Worm (Caenorhabditis elegans): ENCODE data around the gene math-18.
"Not testable (repeated sequence)": the region's sequence is repeated elsewhere in the genome, so short reads cannot be mapped to it uniquely, and the experiment has no call there.

The math-18 gene

ce11 chrII:2153708-2154107, at the start of gene math-18:
Gene math-18 (plus strand): TSS chrII:2154008.
- not testable (repeated sequence) for TF ChIP-seq tbx-2, eyg-1, hlh-15 (tag; optimal IDR thresholded peaks at IDR 0.05)

DNA sequence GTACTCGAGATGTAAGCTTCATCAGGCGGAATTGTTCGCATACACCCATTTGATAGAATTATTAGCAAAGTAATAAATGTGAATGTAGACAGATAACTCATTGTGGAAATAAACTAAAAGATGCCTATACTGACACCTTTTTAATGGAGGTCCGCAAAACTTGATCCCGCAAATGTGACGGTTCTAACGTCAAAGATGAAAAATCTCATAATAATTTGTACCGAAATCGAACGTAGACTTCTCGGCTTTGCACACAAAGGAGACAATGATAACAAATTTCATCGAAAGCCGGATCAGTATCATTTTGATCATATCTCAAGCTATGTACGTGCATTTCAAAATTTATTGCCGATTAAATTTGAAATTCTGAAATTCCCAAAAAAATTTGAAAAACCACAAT, 45.5 kb upstream of the math-18 start, which contains the start of gene R52.4:
R52.4 (minus strand) TSS at position 101 of the 400 bp plus-strand sequence.
- no peak for TF ChIP-seq pqm-1 (tag; optimal IDR thresholded peaks at IDR 0.05)

DNA sequence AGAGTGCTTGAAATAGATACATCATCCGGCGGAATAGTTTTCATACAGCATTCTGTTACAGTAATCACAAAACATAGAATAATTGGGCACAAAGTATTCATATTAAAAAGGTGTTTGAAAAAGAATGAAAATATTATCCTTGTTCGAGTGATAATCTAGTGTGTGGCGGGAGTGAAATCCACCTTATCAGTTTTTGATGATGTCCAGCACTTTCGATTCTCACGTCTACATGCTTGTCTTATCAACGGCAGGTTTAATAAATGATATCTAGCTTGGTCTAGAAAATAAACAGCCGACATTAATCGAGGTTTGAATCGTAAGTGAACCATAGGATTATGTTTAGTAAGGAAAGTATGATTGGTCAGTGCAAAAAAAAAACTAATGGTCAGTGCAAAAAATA, 43.9 kb upstream of the math-18 start, which contains the start of gene R52.5:
R52.5 (minus strand) TSS at position 101 of the 400 bp plus-strand sequence.
- TF ChIP-seq fax-1 (tag; optimal IDR thresholded peaks at IDR 0.05) (no peak), elt-2 (tag; optimal IDR thresholded peaks at IDR 0.05) (no peak), pax-1 (tag; optimal IDR thresholded peaks at IDR 0.05) (no peak), ceh-48 (tag; optimal IDR thresholded peaks at IDR 0.05) (no peak), che-1 (tag; optimal IDR thresholded peaks at IDR 0.05) (no peak), nfya-1 (tag; optimal IDR thresholded peaks at IDR 0.05) (no peak), ceh-24 (tag; optimal IDR thresholded peaks at IDR 0.05) (no peak), unc-42 (tag; optimal IDR thresholded peaks at IDR 0.05) (no peak), ref-2 (tag; optimal IDR thresholded peaks at IDR 0.05) (no peak), fkh-6 (tag; optimal IDR thresholded peaks at IDR 0.05) (no peak), pag-3 (tag; optimal IDR thresholded peaks at IDR 0.05; ENCODE audit: borderline replicate concordance) (no peak), mec-3 (tag; optimal IDR thresholded peaks at IDR 0.05; ENCODE audit: borderline replicate concordance) (no peak), K02D7.2 (tag; optimal IDR thresholded peaks at IDR 0.05) (no peak), nhr-11 (tag; optimal IDR thresholded peaks at IDR 0.05) (no peak)

- TF ChIP-seq fkh-10 (GFP tag; optimal IDR thresholded peaks at IDR 0.05) (no peak), che-1 (tag; optimal IDR thresholded peaks at IDR 0.05) (no peak), ama-1 (optimal IDR thresholded peaks at IDR 0.05) (no peak), tbx-2 (tag; optimal IDR thresholded peaks at IDR 0.05) (no peak), pax-1 (tag; optimal IDR thresholded peaks at IDR 0.05) (no peak), nhr-11 (tag; optimal IDR thresholded peaks at IDR 0.05) (no peak), lim-6 (tag; optimal IDR thresholded peaks at IDR 0.05) (no peak), pqm-1 (tag; optimal IDR thresholded peaks at IDR 0.05) (no peak), hlh-30 (tag; optimal IDR thresholded peaks at IDR 0.05; ENCODE audit: insufficient read depth) (no peak), pag-3 (tag; optimal IDR thresholded peaks at IDR 0.05; ENCODE audit: borderline replicate concordance) (no peak), hlh-8 (tag; optimal IDR thresholded peaks at IDR 0.05) (no peak)
These were observed 40.9 kb upstream of the math-18 start, which contains the start of gene R52.6 for ce11 chrII:2112948-2113347. Gene R52.6 (minus strand): TSS chrII:2113048.

ce11 chrII:2114488-2114887, 39.3 kb upstream of the math-18 start:
- TF ChIP-seq eyg-1 (tag; optimal IDR thresholded peaks at IDR 0.05) = no peak
- TF ChIP-seq ref-2 (tag; optimal IDR thresholded peaks at IDR 0.05) = no peak
- no peak for TF ChIP-seq hlh-6 (tag; optimal IDR thresholded peaks at IDR 0.05)
- no peak for TF ChIP-seq ceh-30 (tag; optimal IDR thresholded peaks at IDR 0.05)
- TF ChIP-seq ahr-1 (tag; optimal IDR thresholded peaks at IDR 0.05) = no peak
- TF ChIP-seq pros-1 (tag; optimal IDR thresholded peaks at IDR 0.05) = no peak
- TF ChIP-seq pha-4 (tag; optimal IDR thresholded peaks at IDR 0.05) = no peak
- TF ChIP-seq sox-4 (tag; optimal IDR thresholded peaks at IDR 0.05) = no peak
- TF ChIP-seq pha-2 (tag; optimal IDR thresholded peaks at IDR 0.05) = no peak
- TF ChIP-seq Y22D7AL.16 (tag; optimal IDR thresholded peaks at IDR 0.05) = no peak
- TF ChIP-seq ceh-22 (tag; optimal IDR thresholded peaks at IDR 0.05) = no peak
- no peak for TF ChIP-seq ceh-48 (tag; optimal IDR thresholded peaks at IDR 0.05)
- no peak for TF ChIP-seq T23F11.4 (GFP tag; optimal IDR thresholded peaks at IDR 0.05)
- TF ChIP-seq npax-4 (tag; optimal IDR thresholded peaks at IDR 0.05) = no peak
- no peak for TF ChIP-seq C38D4.7 (GFP tag; optimal IDR thresholded peaks at IDR 0.05)
- no peak for TF ChIP-seq sdc-2 (tag; optimal IDR thresholded peaks at IDR 0.05)

All from whole organism, late embryonic.